Worm (Caenorhabditis elegans): Measurements from ENCODE around the gene srh-264.

The srh-264 gene

ce11 chrV:15398728-15399127 is 15.2 kb upstream of the srh-264 start, which contains the start of gene fbxa-199:
fbxa-199 (minus strand) TSS chrV:15398828.
- TF ChIP-seq W03F9.2 (tag; optimal IDR thresholded peaks at IDR 0.05): no peak
- no peak for TF ChIP-seq dao-5 (tag; optimal IDR thresholded peaks at IDR 0.05)
- no peak for TF ChIP-seq him-1 (tag; optimal IDR thresholded peaks at IDR 0.05)

- no peak for TF ChIP-seq dao-5 (tag; optimal IDR thresholded peaks at IDR 0.05)
- TF ChIP-seq W03F9.2 (tag; optimal IDR thresholded peaks at IDR 0.05): no peak
- TF ChIP-seq him-1 (tag; optimal IDR thresholded peaks at IDR 0.05): no peak
Observed at ce11 chrV:15399691-15400377, 14.1 kb upstream of the srh-264 start, which contains the start of the genes T06E6.15 and sri-7. T06E6.15 (minus strand) TSS chrV:15399791. sri-7 (plus strand) TSS chrV:15400327.

- TF ChIP-seq dao-5 (tag; optimal IDR thresholded peaks at IDR 0.05): no peak
- no peak for TF ChIP-seq W03F9.2 (tag; optimal IDR thresholded peaks at IDR 0.05)
- TF ChIP-seq him-1 (tag; optimal IDR thresholded peaks at IDR 0.05): no peak
Observed at ce11 chrV:15401856-15402314, 12.1 kb upstream of the srh-264 start, which contains the start of gene fbxa-135. fbxa-135 (plus strand) TSS chrV:15402264.

ce11 chrV:15404859-15405258 is 9.1 kb upstream of the srh-264 start, which contains the start of gene srh-258:
srh-258 (plus strand) TSS chrV:15405159.
- TF ChIP-seq dao-5 (tag; optimal IDR thresholded peaks at IDR 0.05) (no peak), him-1 (tag; optimal IDR thresholded peaks at IDR 0.05) (no peak), W03F9.2 (tag; optimal IDR thresholded peaks at IDR 0.05) (no peak)

- TF ChIP-seq him-1 (tag; optimal IDR thresholded peaks at IDR 0.05) (no peak), W03F9.2 (tag; optimal IDR thresholded peaks at IDR 0.05) (no peak), dao-5 (tag; optimal IDR thresholded peaks at IDR 0.05) (no peak)
Observed at ce11 chrV:15406928-15407327, 7.0 kb upstream of the srh-264 start, which contains the start of gene srh-257. srh-257 (plus strand) TSS chrV:15407228.

ce11 chrV:15412625-15413024 is 1.3 kb upstream of the srh-264 start, which contains the start of gene srbc-63:
srbc-63 (minus strand) TSS chrV:15412725.
- no peak for TF ChIP-seq dao-5 (tag; optimal IDR thresholded peaks at IDR 0.05)
- TF ChIP-seq W03F9.2 (tag; optimal IDR thresholded peaks at IDR 0.05): no peak
- no peak for TF ChIP-seq him-1 (tag; optimal IDR thresholded peaks at IDR 0.05)

ce11 chrV:15415951-15416350 is 2.0 kb downstream of the srh-264 start, which contains the start of gene srh-265:
srh-265 (plus strand) TSS chrV:15416251.
- TF ChIP-seq dao-5 (tag; optimal IDR thresholded peaks at IDR 0.05): no peak
- no peak for TF ChIP-seq him-1 (tag; optimal IDR thresholded peaks at IDR 0.05)
- no peak for TF ChIP-seq W03F9.2 (tag; optimal IDR thresholded peaks at IDR 0.05)

- TF ChIP-seq dao-5 (tag; optimal IDR thresholded peaks at IDR 0.05) (no peak), him-1 (tag; optimal IDR thresholded peaks at IDR 0.05) (no peak), W03F9.2 (tag; optimal IDR thresholded peaks at IDR 0.05) (no peak)
Observed at ce11 chrV:15417822-15418221, 3.9 kb downstream of the srh-264 start, which contains the start of gene T06E6.10. T06E6.10 (plus strand) TSS chrV:15418122.

- TF ChIP-seq him-1 (tag; optimal IDR thresholded peaks at IDR 0.05) (no peak), W03F9.2 (tag; optimal IDR thresholded peaks at IDR 0.05) (no peak), dao-5 (tag; optimal IDR thresholded peaks at IDR 0.05) (no peak)
Observed at ce11 chrV:15423601-15424000, 9.7 kb downstream of the srh-264 start, which contains the start of gene fbxa-104. fbxa-104 (minus strand) TSS chrV:15423683.

- TF ChIP-seq W03F9.2 (tag; optimal IDR thresholded peaks at IDR 0.05) (no peak), him-1 (tag; optimal IDR thresholded peaks at IDR 0.05) (no peak), dao-5 (tag; optimal IDR thresholded peaks at IDR 0.05) (no peak)
Observed at ce11 chrV:15425368-15426091, 11.6 kb downstream of the srh-264 start, which contains the start of gene Y36E3A.2. Y36E3A.2 (plus strand) TSS chrV:15426041.

ce11 chrV:15426944-15427343 is 13.0 kb downstream of the srh-264 start, which contains the start of gene fbxa-209:
fbxa-209 (minus strand) TSS chrV:15427044.
- TF ChIP-seq W03F9.2 (tag; optimal IDR thresholded peaks at IDR 0.05): no peak
- no peak for TF ChIP-seq dao-5 (tag; optimal IDR thresholded peaks at IDR 0.05)
- no peak for TF ChIP-seq him-1 (tag; optimal IDR thresholded peaks at IDR 0.05)

ce11 chrV:15431322-15432052 is 17.5 kb downstream of the srh-264 start:
- TF ChIP-seq W03F9.2 (tag; optimal IDR thresholded peaks at IDR 0.05): no peak
- TF ChIP-seq dao-5 (tag; optimal IDR thresholded peaks at IDR 0.05): no peak
- TF ChIP-seq him-1 (tag; optimal IDR thresholded peaks at IDR 0.05): no peak

- peak; percentile 34 for TF ChIP-seq W03F9.2 (tag; optimal IDR thresholded peaks at IDR 0.05)
- TF ChIP-seq dao-5 (tag; optimal IDR thresholded peaks at IDR 0.05): no peak
- TF ChIP-seq him-1 (tag; optimal IDR thresholded peaks at IDR 0.05): no peak
Observed at ce11 chrV:15432457-15432856, 18.5 kb downstream of the srh-264 start, which contains the start of gene T26H5.8. T26H5.8 (minus strand) TSS chrV:15432726.
